Worm (Caenorhabditis elegans): ENCODE results near the gene nol-9.

DNA sequence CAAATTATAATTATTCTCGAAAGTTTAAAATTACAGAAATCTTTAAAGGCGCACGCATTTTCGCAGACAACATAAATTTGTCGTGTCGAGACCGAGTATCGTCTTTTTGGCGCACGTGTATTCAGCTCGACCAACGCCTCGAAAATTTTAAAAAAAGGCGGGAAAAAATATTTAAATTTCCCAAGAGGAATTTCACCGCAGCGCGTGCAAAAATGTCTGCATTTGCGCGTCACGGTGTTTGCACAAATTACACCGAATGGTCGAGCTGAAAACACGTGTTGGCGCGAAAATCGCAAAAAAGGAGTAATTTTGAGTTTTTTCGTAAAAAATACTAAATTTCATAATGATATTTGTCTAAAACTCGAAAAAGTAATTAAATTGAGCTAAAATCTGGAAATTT, 28.4 kb downstream of the nol-9 start:
- TF ChIP-seq elt-1 (tag; optimal IDR thresholded peaks at IDR 0.05; ENCODE audit: borderline replicate concordance, insufficient read depth) (no peak), mep-1 (tag; optimal IDR thresholded peaks at IDR 0.05) (no peak), snpc-4 (tag; optimal IDR thresholded peaks at IDR 0.05) (no peak), elt-3 (tag; optimal IDR thresholded peaks at IDR 0.05) (no peak), lsy-2 (tag; optimal IDR thresholded peaks at IDR 0.05) (no peak)
